Fruit fly (Drosophila melanogaster): ENCODE data around the gene Polr2B.
A peak's percentile ranks its signal among the peaks of the same experiment; 100 is the strongest.

Polr2B gene

DNA sequence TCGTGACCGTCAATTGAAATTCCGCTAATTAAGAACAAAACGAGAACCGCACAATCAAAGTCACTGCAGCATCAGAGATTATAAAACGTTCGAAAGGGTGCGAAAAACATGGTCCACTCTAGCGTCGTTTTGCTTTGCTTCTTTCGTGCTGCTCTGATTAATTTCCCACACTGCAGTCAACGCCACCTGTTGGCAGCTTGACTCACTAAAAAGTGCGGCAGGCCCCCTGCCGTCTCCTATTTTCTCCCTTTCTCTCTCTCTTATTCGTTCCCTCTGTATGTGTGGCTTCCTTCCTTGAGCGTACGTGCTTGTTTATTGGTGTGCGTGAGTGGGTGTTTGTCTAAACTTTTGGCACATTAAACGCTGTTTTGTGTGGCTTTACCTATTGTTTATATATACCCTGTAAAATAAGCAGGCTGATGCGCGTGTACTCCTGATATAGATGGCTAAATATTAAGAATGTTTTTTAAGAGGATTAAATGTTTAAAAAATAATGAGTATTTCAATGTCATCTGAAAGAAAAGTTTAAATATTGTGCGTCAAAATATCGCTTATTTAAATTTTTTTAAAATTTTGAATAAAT, 27.0 kb upstream of the Polr2B start (continued):
- TF ChIP-seq CG11247 (GFP tag; IDR thresholded peaks at IDR 0.05) (no peak), mirr (GFP tag; optimal IDR thresholded peaks at IDR 0.05) (peak; percentile 14), Usf (GFP tag; optimal IDR thresholded peaks at IDR 0.05) (no peak), Scr (GFP tag; IDR thresholded peaks at IDR 0.05; ENCODE audit: partially characterized antibody) (no peak), CG9817 (tag; optimal IDR thresholded peaks at IDR 0.05) (no peak), chn (GFP tag; optimal IDR thresholded peaks at IDR 0.05) (no peak), toy (GFP tag; IDR thresholded peaks at IDR 0.05) (no peak), CG12659 (GFP tag; optimal IDR thresholded peaks at IDR 0.05) (peak; percentile 16), lbe (GFP tag; optimal IDR thresholded peaks at IDR 0.05) (no peak), CG6654 (GFP tag; optimal IDR thresholded peaks at IDR 0.05) (no peak), CoRest (tag; optimal IDR thresholded peaks at IDR 0.05) (peak; percentile 32), Dip2 (GFP tag; IDR thresholded peaks at IDR 0.05) (no peak), CG2712 (tag; optimal IDR thresholded peaks at IDR 0.05) (no peak), CG8089 (GFP tag; optimal IDR thresholded peaks at IDR 0.05) (no peak), her (GFP tag; optimal IDR thresholded peaks at IDR 0.05) (no peak), B-H2 (GFP tag; optimal IDR thresholded peaks at IDR 0.05) (no peak), CG1024 (GFP tag; IDR thresholded peaks at IDR 0.05) (no peak), CG13123 (GFP tag; optimal IDR thresholded peaks at IDR 0.05) (no peak), CG7556 (GFP tag; optimal IDR thresholded peaks at IDR 0.05) (peak; percentile 53), Atf-2 (GFP tag; optimal IDR thresholded peaks at IDR 0.05) (peak; percentile 10), lmd (GFP tag; IDR thresholded peaks at IDR 0.05) (peak; percentile 31; the same call in 1 of the 2 replicates), Opbp (GFP tag; IDR thresholded peaks at IDR 0.05; ENCODE audit: partially characterized antibody) (no peak), Hey (tag; optimal IDR thresholded peaks at IDR 0.05) (no peak), lov (optimal IDR thresholded peaks at IDR 0.05) (no peak), lov (GFP tag; IDR thresholded peaks at IDR 0.05) (no peak), usp (GFP tag; optimal IDR thresholded peaks at IDR 0.05) (no peak), zfh2 (GFP tag; optimal IDR thresholded peaks at IDR 0.05) (no peak), sens (GFP tag) (peak; percentile 72), CG34422 (GFP tag; IDR thresholded peaks at IDR 0.05) (no peak), Rx (GFP tag; IDR thresholded peaks at IDR 0.05) (no peak), CG2875 (GFP tag; optimal IDR thresholded peaks at IDR 0.05) (no peak), phol (tag; optimal IDR thresholded peaks at IDR 0.05) (no peak), CG6683 (GFP tag; optimal IDR thresholded peaks at IDR 0.05) (no peak), gce (GFP tag; IDR thresholded peaks at IDR 0.05) (no peak), HmgZ (tag; optimal IDR thresholded peaks at IDR 0.05) (no peak), CG11093 (GFP tag; IDR thresholded peaks at IDR 0.05) (0 out of 3 replicates have a peak, but pooled peaks have one; percentile 27), CG6254 (GFP tag; optimal IDR thresholded peaks at IDR 0.05) (no peak), CG3407 (GFP tag; optimal IDR thresholded peaks at IDR 0.05) (no peak), NC2α (GFP tag; optimal IDR thresholded peaks at IDR 0.05) (no peak), CG17361 (GFP tag; IDR thresholded peaks at IDR 0.05) (0 out of 3 replicates have a peak, but pooled peaks have one; percentile 7), CG12219 (GFP tag; optimal IDR thresholded peaks at IDR 0.05) (no peak), wdn (GFP tag; IDR thresholded peaks at IDR 0.05) (no peak), CG13775 (GFP tag; optimal IDR thresholded peaks at IDR 0.05) (no peak), Neu2 (GFP tag; optimal IDR thresholded peaks at IDR 0.05; ENCODE audit: borderline replicate concordance) (no peak), CG12071 (GFP tag; optimal IDR thresholded peaks at IDR 0.05) (no peak), btn (GFP tag; optimal IDR thresholded peaks at IDR 0.05) (no peak), NK7.1 (GFP tag; optimal IDR thresholded peaks at IDR 0.05) (no peak), CG2120 (GFP tag; optimal IDR thresholded peaks at IDR 0.05) (no peak), Vsx1 (GFP tag; optimal IDR thresholded peaks at IDR 0.05) (no peak), pan (optimal IDR thresholded peaks at IDR 0.05) (no peak), pan (GFP tag; optimal IDR thresholded peaks at IDR 0.05 in 1 of 2, IDR thresholded peaks at IDR 0.05 in 1 of 2) (no peak), CG13287 (GFP tag; IDR thresholded peaks at IDR 0.05; ENCODE audit: partially characterized antibody) (0 out of 2 replicates have a peak, but pooled peaks have one; percentile 8)

Measured in whole organism, embryonic.